Fruit fly (Drosophila melanogaster) whole organism, embryonic: ENCODE measurements around the gene Muc18B.

ENCODE experiments used
- Blimp-1 ChIP-seq: fragments of 200-800 bp; sonication (Bioruptor generic); optimal IDR thresholded peaks from 3 replicates; lab custom pipeline; 2018; ENCODE audit warnings: missing biosample characterization, missing genetic modification characterization, mild to moderate bottlenecking, moderate library complexity, missing genetic modification reagents
- CG12219 ChIP-seq: fragments of 200-800 bp; sonication (Bioruptor generic); optimal IDR thresholded peaks from 3 replicates; lab custom pipeline; 2018; ENCODE audit warnings: missing biosample characterization, mild to moderate bottlenecking, missing genetic modification characterization
- CG12942 ChIP-seq: fragments of 200-800 bp; sonication (Bioruptor generic); optimal IDR thresholded peaks from 3 replicates; lab custom pipeline; 2016; ENCODE audit warnings: missing biosample characterization, missing genetic modification characterization
- CG14860 ChIP-seq: fragments of 200-800 bp; sonication (Bioruptor generic); IDR thresholded peaks from 3 replicates; pipeline ENCODE4 v1.3.6; 2022; ENCODE audit warnings: missing biosample characterization, missing genetic modification characterization; ENCODE audit not compliant: partially characterized antibody
- CG15011 ChIP-seq: fragments of 200-800 bp; sonication (Bioruptor generic); optimal IDR thresholded peaks from 3 replicates; lab custom pipeline; 2018; ENCODE audit warnings: missing biosample characterization, mild to moderate bottlenecking, missing genetic modification characterization
- CG15479 ChIP-seq: fragments of 200-800 bp; sonication (Bioruptor generic); optimal IDR thresholded peaks from 3 replicates; lab custom pipeline; 2019; ENCODE audit warnings: missing biosample characterization, mild to moderate bottlenecking, missing genetic modification characterization, moderate library complexity
- CG1602 ChIP-seq: fragments of 200-800 bp; sonication (Bioruptor generic); optimal IDR thresholded peaks from 3 replicates; lab custom pipeline; 2016; ENCODE audit warnings: missing biosample characterization, missing genetic modification characterization
- CG17361 ChIP-seq: fragments of 200-800 bp; sonication (Bioruptor generic); IDR thresholded peaks from 3 replicates; pipeline ENCODE4 v1.3.6; 2022; ENCODE audit warnings: missing biosample characterization, missing genetic modification characterization
- CG17829 ChIP-seq: fragments of 200-800 bp; optimal IDR thresholded peaks from 2 replicates; lab custom pipeline; 2019; ENCODE audit warnings: missing biosample characterization, mild to moderate bottlenecking, missing genetic modification characterization, moderate library complexity
- CG1832 ChIP-seq: fragments of 200-800 bp; sonication (Bioruptor generic); optimal IDR thresholded peaks from 2 replicates; lab custom pipeline; 2017; ENCODE audit warnings: missing biosample characterization, mild to moderate bottlenecking, missing genetic modification characterization, inconsistent platforms
- CG18599 ChIP-seq: fragments of 200-800 bp; sonication (Bioruptor generic); optimal IDR thresholded peaks from 3 replicates; lab custom pipeline; 2017; ENCODE audit warnings: missing biosample characterization, missing genetic modification characterization, mild to moderate bottlenecking, moderate library complexity, missing genetic modification reagents
- CG2199 ChIP-seq: fragments of 200-800 bp; sonication (Bioruptor generic); IDR thresholded peaks from 3 replicates; pipeline ENCODE4 v1.3.6; 2022; ENCODE audit warnings: missing biosample characterization, missing genetic modification characterization
- CG34422 ChIP-seq: fragments of 200-800 bp; sonication (Bioruptor generic); IDR thresholded peaks from 3 replicates; pipeline ENCODE4 v1.3.6; 2022; ENCODE audit warnings: missing biosample characterization, missing genetic modification characterization
- CG3995 ChIP-seq: fragments of 200-800 bp; sonication (Bioruptor generic); optimal IDR thresholded peaks from 3 replicates; lab custom pipeline; 2016; ENCODE audit warnings: missing biosample characterization, missing genetic modification characterization
- CG7963 ChIP-seq: fragments of 200-800 bp; sonication (Bioruptor generic); IDR thresholded peaks from 3 replicates; pipeline ENCODE4 v1.3.6; 2022; ENCODE audit warnings: missing biosample characterization, missing genetic modification characterization; ENCODE audit not compliant: partially characterized antibody
- CG8290 ChIP-seq, 3 experiments: fragments of 200-800 bp; sonication (Bioruptor generic); optimal IDR thresholded peaks; 2 replicates each; lab custom pipeline; 2016 to 2019; ENCODE audit warnings: missing biosample characterization in 3 of 3, missing genetic modification characterization in 3 of 3, mild to moderate bottlenecking in 2 of 3, moderate library complexity in 1 of 3
- D19B ChIP-seq: fragments of 200-800 bp; sonication (Bioruptor generic); optimal IDR thresholded peaks from 2 replicates; lab custom pipeline; 2017; ENCODE audit warnings: missing biosample characterization, mild to moderate bottlenecking, missing genetic modification characterization
- Deaf1 ChIP-seq: fragments of 200-800 bp; optimal IDR thresholded peaks from 3 replicates; lab custom pipeline; 2019; ENCODE audit warnings: missing biosample characterization, mild to moderate bottlenecking, missing genetic modification characterization, moderate library complexity
- Dll ChIP-seq: fragments of 200-800 bp; sonication (Bioruptor generic); IDR thresholded peaks from 4 replicates; pipeline ENCODE4 v1.3.6; 2022; ENCODE audit warnings: missing biosample characterization, missing genetic modification characterization; ENCODE audit not compliant: partially characterized antibody
- Drgx ChIP-seq: fragments of 200-800 bp; sonication (Bioruptor generic); IDR thresholded peaks from 2 replicates; pipeline ENCODE4 v1.3.6; 2022; ENCODE audit warnings: missing biosample characterization, missing genetic modification characterization
- E2f1 ChIP-seq: fragments of 200-800 bp; sonication (Bioruptor generic); IDR thresholded peaks from 2 replicates; pipeline ENCODE4 v1.3.6; 2022; ENCODE audit warnings: missing biosample characterization, missing genetic modification characterization
- Eip74EF ChIP-seq, 2 experiments: fragments of 200-800 bp in 1 of 2; fragments of >200 bp in 1 of 2; sonication (Bioruptor generic) in 1 of 2; optimal IDR thresholded peaks; 2 replicates each; lab custom pipeline; 2017 to 2019; ENCODE audit warnings: missing biosample characterization in 2 of 2, missing genetic modification characterization in 2 of 2, mild to moderate bottlenecking in 1 of 2, moderate library complexity in 1 of 2
- Gsc ChIP-seq: fragments of 200-800 bp; sonication (Bioruptor generic); IDR thresholded peaks from 2 replicates; pipeline ENCODE4 v1.3.6; 2022; ENCODE audit warnings: missing biosample characterization, missing genetic modification characterization
- Med ChIP-seq: fragments of 200-800 bp; sonication (Bioruptor generic); peaks from one replicate; lab custom pipeline; 2016; ENCODE audit warnings: missing biosample characterization, missing genetic modification characterization, mild to moderate bottlenecking, inconsistent platforms, moderate library complexity
- Opbp ChIP-seq: fragments of 200-800 bp; sonication (Bioruptor generic); IDR thresholded peaks from 3 replicates; pipeline ENCODE4 v1.3.6; 2022; ENCODE audit warnings: missing biosample characterization, missing genetic modification characterization; ENCODE audit not compliant: partially characterized antibody
- Optix ChIP-seq: fragments of 200-800 bp; sonication (Bioruptor generic); IDR thresholded peaks from 3 replicates; pipeline ENCODE4 v1.3.6; 2022; ENCODE audit warnings: missing biosample characterization, missing genetic modification characterization
- Tbp ChIP-seq: fragments of >200 bp; optimal IDR thresholded peaks from 2 replicates; lab custom pipeline; 2018; ENCODE audit warnings: missing biosample characterization, missing genetic modification characterization
- Trl ChIP-seq, 3 experiments: fragments of >200 bp in 2 of 3; fragments of 200-800 bp in 1 of 3; sonication (Bioruptor generic) in 1 of 3; optimal IDR thresholded peaks; 2 replicates in 1 of 3; 3 replicates in 2 of 3; lab custom pipeline; 2016 to 2017; ENCODE audit warnings: missing biosample characterization in 1 of 3, missing genetic modification characterization in 1 of 3
- Xrp1 ChIP-seq: fragments of 200-800 bp; sonication (Bioruptor generic); IDR thresholded peaks from 2 replicates; pipeline ENCODE4 v1.3.6; 2022; ENCODE audit warnings: missing biosample characterization, missing genetic modification characterization
- ab ChIP-seq: fragments of 200-800 bp; sonication (Bioruptor generic); optimal IDR thresholded peaks from 2 replicates; lab custom pipeline; 2016; ENCODE audit warnings: missing biosample characterization, missing genetic modification characterization
- ara ChIP-seq: fragments of 200-800 bp; sonication (Bioruptor generic); IDR thresholded peaks from 2 replicates; pipeline ENCODE4 v1.3.6; 2022; ENCODE audit warnings: missing biosample characterization, missing genetic modification characterization
- btn ChIP-seq: fragments of 200-800 bp; sonication (Bioruptor generic); optimal IDR thresholded peaks from 2 replicates; lab custom pipeline; 2016; ENCODE audit warnings: missing biosample characterization, missing genetic modification characterization
- crc ChIP-seq: fragments of 200-800 bp; sonication (Bioruptor generic); optimal IDR thresholded peaks from 2 replicates; lab custom pipeline; 2016; ENCODE audit warnings: missing biosample characterization, missing genetic modification characterization
- exex ChIP-seq: fragments of 200-800 bp; sonication (Bioruptor generic); optimal IDR thresholded peaks from 4 replicates; lab custom pipeline; 2018; ENCODE audit warnings: missing biosample characterization, mild to moderate bottlenecking, missing genetic modification characterization, moderate library complexity
- grn ChIP-seq: fragments of 200-800 bp; sonication (Bioruptor generic); optimal IDR thresholded peaks from 3 replicates; lab custom pipeline; 2017; ENCODE audit warnings: missing biosample characterization, missing genetic modification characterization
- ind ChIP-seq: fragments of 200-800 bp; sonication (Bioruptor generic); optimal IDR thresholded peaks from 3 replicates; lab custom pipeline; 2016; ENCODE audit warnings: missing biosample characterization, missing genetic modification characterization
- lab ChIP-seq: fragments of 200-800 bp; sonication (Bioruptor generic); optimal IDR thresholded peaks from 3 replicates; lab custom pipeline; 2017; ENCODE audit warnings: missing biosample characterization, missing genetic modification characterization, mild to moderate bottlenecking, moderate library complexity, missing genetic modification reagents
- mirr ChIP-seq: fragments of 200-800 bp; sonication (Bioruptor generic); optimal IDR thresholded peaks from 3 replicates; lab custom pipeline; 2018; ENCODE audit warnings: missing biosample characterization, mild to moderate bottlenecking, missing genetic modification characterization
- scrt ChIP-seq: fragments of 200-800 bp; sonication (Bioruptor generic); optimal IDR thresholded peaks from 2 replicates; lab custom pipeline; 2018; ENCODE audit warnings: missing biosample characterization, mild to moderate bottlenecking, missing genetic modification characterization, moderate library complexity
- sens ChIP-seq: fragments of 200-800 bp; sonication (Bioruptor generic); peaks from one replicate; lab custom pipeline; 2016; ENCODE audit warnings: missing biosample characterization, missing genetic modification characterization
- sisA ChIP-seq: fragments of 200-800 bp; sonication (Bioruptor generic); IDR thresholded peaks from 2 replicates; pipeline ENCODE4 v1.3.6; 2022; ENCODE audit warnings: missing biosample characterization, missing genetic modification characterization
- vvl ChIP-seq: fragments of 200-800 bp; sonication (Bioruptor generic); IDR thresholded peaks from 2 replicates; pipeline ENCODE4 v1.3.6; 2022; ENCODE audit warnings: missing biosample characterization, missing genetic modification characterization
- zf30C ChIP-seq: fragments of 200-800 bp; sonication (Bioruptor generic); optimal IDR thresholded peaks from 3 replicates; lab custom pipeline; 2018; ENCODE audit warnings: missing biosample characterization, mild to moderate bottlenecking, missing genetic modification characterization
- zfh1 ChIP-seq: fragments of 200-800 bp; sonication (Bioruptor generic); IDR thresholded peaks from 3 replicates; pipeline ENCODE4 v1.3.6; 2022; ENCODE audit warnings: missing biosample characterization, missing genetic modification characterization

Gene Muc18B

dm6 chrX:19211982-19212381, 3.3 kb upstream of the Muc18B start, which contains the start of gene CG14195:
Gene CG14195 (minus strand): TSS chrX:19212082.
- no peak for TF ChIP-seq CG12942
- no peak for TF ChIP-seq Opbp

DNA sequence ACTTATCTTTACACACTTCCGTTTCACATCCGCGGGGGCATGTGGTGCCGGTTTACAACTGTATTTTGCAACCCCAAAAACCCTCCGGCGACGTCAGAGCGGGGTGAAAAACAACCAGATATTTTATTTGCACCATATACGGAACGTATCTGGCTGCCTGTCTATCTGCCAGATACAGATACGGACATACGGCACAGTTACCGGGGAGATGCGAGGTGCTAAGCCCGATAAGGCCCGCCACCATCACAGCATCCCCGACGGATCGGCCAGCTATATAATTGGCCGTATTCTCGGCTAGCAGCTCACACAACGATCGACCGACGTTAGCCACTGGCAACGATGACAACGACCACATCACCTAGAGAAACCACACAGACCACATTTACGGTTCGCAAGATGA, 2.4 kb upstream of the Muc18B start, which contains the start of gene Mur18B:
TSS of gene Mur18B (plus strand) at position 301 of the 400 bp plus-strand sequence.
- TF ChIP-seq CG8290 (GFP tag; optimal IDR thresholded peaks at IDR 0.05; lab: Kevin White, UChicago) (no peak), CG8290 (tag; optimal IDR thresholded peaks at IDR 0.05; lab: Kevin White, UChicago) (no peak), Med (GFP tag; lab: Kevin White, UChicago) (peak; percentile 15)

DNA sequence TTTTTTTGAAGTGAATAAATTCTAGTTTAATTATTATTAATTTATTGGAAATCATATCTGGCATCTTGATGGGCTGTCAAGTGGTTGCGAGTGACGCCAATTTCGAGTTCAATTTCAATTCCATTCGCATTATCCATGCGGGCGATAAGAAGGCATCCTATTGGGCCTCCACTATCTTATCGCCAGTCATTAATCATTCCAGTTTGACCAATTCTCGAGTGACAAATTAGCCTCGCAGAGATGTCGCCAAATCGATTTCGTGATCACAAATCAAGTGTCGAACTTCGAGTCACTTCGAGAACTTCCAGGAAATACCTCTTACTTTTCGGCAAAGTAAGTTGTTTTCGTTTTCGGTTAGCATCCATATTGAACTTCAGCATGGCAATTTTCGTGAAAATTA, 1.4 kb downstream of the Muc18B start:
- TF ChIP-seq CG18599 (GFP tag; lab: Kevin White, UChicago) = peak; percentile 39
- no peak for TF ChIP-seq CG12219
- TF ChIP-seq lab (GFP tag; lab: Kevin White, UChicago) = peak; percentile 66
- no peak for TF ChIP-seq Gsc
- TF ChIP-seq zf30C = no peak
- TF ChIP-seq CG7963 = no peak
- TF ChIP-seq exex = peak; percentile 98
- no peak for TF ChIP-seq crc (GFP tag; lab: Kevin White, UChicago)
- TF ChIP-seq Tbp = no peak
- TF ChIP-seq D19B (GFP tag; lab: Kevin White, UChicago) = no peak
- peak; percentile 14 for TF ChIP-seq CG3995 (GFP tag; lab: Kevin White, UChicago)
- TF ChIP-seq mirr (GFP tag; lab: Kevin White, UChicago) = peak; percentile 16
- TF ChIP-seq grn (GFP tag; lab: Kevin White, UChicago) = peak; percentile 77
- no peak for TF ChIP-seq ab
- TF ChIP-seq, all 482 proteins: peak for 6

dm6 chrX:19220415-19220814, 5.1 kb downstream of the Muc18B start, which contains the start of gene CG7884:
Gene CG7884 (plus strand): TSS chrX:19220622.
- TF ChIP-seq Dll (GFP tag; lab: Robert Waterston, UW) (peak; percentile 43; the same call in 1 of the 4 replicates), sens (GFP tag; lab: Kevin White, UChicago) (peak; percentile 73), CG34422 (0 out of 3 replicates have a peak, but pooled peaks have one; percentile 56), grn (GFP tag; lab: Kevin White, UChicago) (peak; percentile 49), CG1832 (GFP tag; lab: Kevin White, UChicago) (peak; percentile 40), zfh1 (0 out of 3 replicates have a peak, but pooled peaks have one; percentile 38), CG15011 (GFP tag; lab: Kevin White, UChicago) (no peak), Trl (optimal IDR thresholded peaks at IDR 0.05; lab: Kevin White, UChicago) (peak; percentile 29 to 91), Trl (GFP tag; optimal IDR thresholded peaks at IDR 0.05; lab: Kevin White, UChicago) (no peak), Blimp-1 (GFP tag; lab: Kevin White, UChicago) (peak; percentile 14), ind (no peak), Med (GFP tag; lab: Kevin White, UChicago) (peak; percentile 39), ara (0 out of 2 replicates have a peak, but pooled peaks have one; percentile 14), vvl (GFP tag; lab: Robert Waterston, UW) (peak; percentile 19; the same call in 1 of the 2 replicates), Drgx (0 out of 2 replicates have a peak, but pooled peaks have one; percentile 13), CG14860 (0 out of 3 replicates have a peak, but pooled peaks have one; percentile 11), sisA (no peak), Eip74EF (GFP tag; optimal IDR thresholded peaks at IDR 0.05; lab: Kevin White, UChicago) (peak in 1 of 2 experiments; percentile 1), btn (GFP tag; lab: Kevin White, UChicago) (no peak), Deaf1 (tag; lab: Kevin White, UChicago) (peak; percentile 7), CG1602 (GFP tag; lab: Kevin White, UChicago) (no peak), Xrp1 (0 out of 2 replicates have a peak, but pooled peaks have one; percentile 23), CG17361 (no peak), CG2199 (0 out of 3 replicates have a peak, but pooled peaks have one; percentile 53), CG17829 (tag; lab: Kevin White, UChicago) (peak; percentile 7), scrt (no peak), CG7963 (0 out of 3 replicates have a peak, but pooled peaks have one; percentile 5), CG15479 (GFP tag; lab: Kevin White, UChicago) (peak; percentile 96), Optix (GFP tag; lab: Robert Waterston, UW) (0 out of 3 replicates have a peak, but pooled peaks have one; percentile 12), E2f1 (peak; percentile 40; the same call in 1 of the 2 replicates)
